Worm (Caenorhabditis elegans): Measurements from ENCODE around the gene ZK809.9.
A peak's percentile ranks its signal among the peaks of the same experiment; 100 is the strongest.

The ZK809.9 gene

ce11 chrIV:11636409-11636723 lies 28.7 kb upstream of the ZK809.9 start, which contains the start of gene F58B3.6:
TSS of gene F58B3.6 (plus strand) at chrIV:11636648.
- TF ChIP-seq hlh-30 (tag; optimal IDR thresholded peaks at IDR 0.05; ENCODE audit: insufficient read depth) (peak; percentile 67), hlh-15 (tag; optimal IDR thresholded peaks at IDR 0.05) (no peak)

- TF ChIP-seq sdc-2 (tag; optimal IDR thresholded peaks at IDR 0.05) (no peak), pax-1 (tag; optimal IDR thresholded peaks at IDR 0.05) (no peak), nhr-232 (tag; optimal IDR thresholded peaks at IDR 0.05) (no peak), pqm-1 (tag; optimal IDR thresholded peaks at IDR 0.05) (no peak), K02D7.2 (tag; optimal IDR thresholded peaks at IDR 0.05) (no peak), elt-4 (tag; optimal IDR thresholded peaks at IDR 0.05) (no peak), ama-1 (optimal IDR thresholded peaks at IDR 0.05) (no peak), ceh-45 (GFP tag; IDR thresholded peaks at IDR 0.05) (no peak), ztf-16 (tag; optimal IDR thresholded peaks at IDR 0.05) (no peak), K09A11.1 (tag; optimal IDR thresholded peaks at IDR 0.05; ENCODE audit: insufficient read depth) (no peak), npax-4 (tag; optimal IDR thresholded peaks at IDR 0.05) (no peak), dve-1 (tag; optimal IDR thresholded peaks at IDR 0.05) (no peak), hlh-6 (tag; optimal IDR thresholded peaks at IDR 0.05) (no peak), T23F11.4 (GFP tag; optimal IDR thresholded peaks at IDR 0.05) (no peak), nhr-11 (tag; optimal IDR thresholded peaks at IDR 0.05) (no peak), unc-3 (GFP tag; conservative IDR thresholded peaks at IDR 0.05) (no peak), unc-3 (tag; optimal IDR thresholded peaks at IDR 0.05) (no peak)
Observed at ce11 chrIV:11638016-11638415, 27.1 kb upstream of the ZK809.9 start, which contains the start of gene rbm-17. TSS of gene rbm-17 (plus strand) at chrIV:11638316.

ce11 chrIV:11640915-11641314 lies 24.2 kb upstream of the ZK809.9 start, which contains the start of gene ttr-50:
TSS of gene ttr-50 (minus strand) at chrIV:11641015.
- TF ChIP-seq tbx-7 (tag; optimal IDR thresholded peaks at IDR 0.05) (no peak), elt-2 (tag; optimal IDR thresholded peaks at IDR 0.05) (peak; percentile 71), ceh-24 (tag; optimal IDR thresholded peaks at IDR 0.05) (no peak), C08G9.2 (tag; optimal IDR thresholded peaks at IDR 0.05) (no peak)

- no peak for TF ChIP-seq ztf-16 (tag; optimal IDR thresholded peaks at IDR 0.05)
- TF ChIP-seq gmeb-2 (tag; optimal IDR thresholded peaks at IDR 0.05), result no peak
- no peak for TF ChIP-seq ceh-24 (tag; optimal IDR thresholded peaks at IDR 0.05)
- TF ChIP-seq hlh-6 (tag; optimal IDR thresholded peaks at IDR 0.05), result no peak
- no peak for TF ChIP-seq lin-11 (tag; optimal IDR thresholded peaks at IDR 0.05)
- no peak for TF ChIP-seq odd-2 (tag; optimal IDR thresholded peaks at IDR 0.05)
- TF ChIP-seq ceh-45 (GFP tag; IDR thresholded peaks at IDR 0.05), result no peak
- TF ChIP-seq elt-2 (tag; optimal IDR thresholded peaks at IDR 0.05), result no peak
- TF ChIP-seq unc-55 (GFP tag; optimal IDR thresholded peaks at IDR 0.05), result no peak
- TF ChIP-seq unc-3 (GFP tag; conservative IDR thresholded peaks at IDR 0.05), result no peak
- no peak for TF ChIP-seq unc-3 (tag; optimal IDR thresholded peaks at IDR 0.05)
- TF ChIP-seq tbx-7 (tag; optimal IDR thresholded peaks at IDR 0.05), result no peak
Observed at ce11 chrIV:11641802-11642201, 23.3 kb upstream of the ZK809.9 start, which contains the start of gene ZK809.1. TSS of gene ZK809.1 (plus strand) at chrIV:11642102.

- no peak for TF ChIP-seq F13H6.1 (tag; optimal IDR thresholded peaks at IDR 0.05)
- TF ChIP-seq ceh-22 (tag; optimal IDR thresholded peaks at IDR 0.05), result no peak
- no peak for TF ChIP-seq K09A11.1 (tag; optimal IDR thresholded peaks at IDR 0.05; ENCODE audit: insufficient read depth)
- TF ChIP-seq dmd-4 (tag; optimal IDR thresholded peaks at IDR 0.05; ENCODE audit: borderline replicate concordance), result no peak
- TF ChIP-seq C38D4.7 (GFP tag; optimal IDR thresholded peaks at IDR 0.05), result no peak
- TF ChIP-seq nhr-232 (tag; optimal IDR thresholded peaks at IDR 0.05), result no peak
- no peak for TF ChIP-seq eyg-1 (tag; optimal IDR thresholded peaks at IDR 0.05)
- TF ChIP-seq npax-4 (tag; optimal IDR thresholded peaks at IDR 0.05), result no peak
- TF ChIP-seq pqm-1 (tag; optimal IDR thresholded peaks at IDR 0.05), result no peak
Observed at ce11 chrIV:11643829-11644228, 21.3 kb upstream of the ZK809.9 start, which contains the start of gene prx-2. TSS of gene prx-2 (plus strand) at chrIV:11644129.

ce11 chrIV:11644705-11645104 lies 20.4 kb upstream of the ZK809.9 start:
- TF ChIP-seq F13H6.1 (tag; optimal IDR thresholded peaks at IDR 0.05) (no peak), ceh-22 (tag; optimal IDR thresholded peaks at IDR 0.05) (no peak), ceh-18 (tag; optimal IDR thresholded peaks at IDR 0.05) (no peak), sox-4 (tag; optimal IDR thresholded peaks at IDR 0.05) (no peak), Y22D7AL.16 (tag; optimal IDR thresholded peaks at IDR 0.05) (no peak), C08G9.2 (tag; optimal IDR thresholded peaks at IDR 0.05) (no peak), ceh-48 (tag; optimal IDR thresholded peaks at IDR 0.05) (no peak), pag-3 (tag; optimal IDR thresholded peaks at IDR 0.05; ENCODE audit: borderline replicate concordance) (no peak), nfya-1 (tag; optimal IDR thresholded peaks at IDR 0.05) (no peak), hlh-8 (tag; optimal IDR thresholded peaks at IDR 0.05) (no peak), fkh-6 (tag; optimal IDR thresholded peaks at IDR 0.05) (no peak), elt-4 (tag; optimal IDR thresholded peaks at IDR 0.05) (no peak), ama-1 (optimal IDR thresholded peaks at IDR 0.05) (no peak), pha-2 (tag; optimal IDR thresholded peaks at IDR 0.05) (no peak), npax-4 (tag; optimal IDR thresholded peaks at IDR 0.05) (no peak), fkh-10 (GFP tag; optimal IDR thresholded peaks at IDR 0.05) (no peak), eyg-1 (tag; optimal IDR thresholded peaks at IDR 0.05) (no peak), pat-9 (tag; optimal IDR thresholded peaks at IDR 0.05) (no peak)

Data from whole organism, late embryonic.